Fruit fly (Drosophila melanogaster): ENCODE measurements around the gene Sgs4.
A peak's percentile ranks its signal among the peaks of the same experiment; 100 is the strongest.

The Sgs4 gene

DNA sequence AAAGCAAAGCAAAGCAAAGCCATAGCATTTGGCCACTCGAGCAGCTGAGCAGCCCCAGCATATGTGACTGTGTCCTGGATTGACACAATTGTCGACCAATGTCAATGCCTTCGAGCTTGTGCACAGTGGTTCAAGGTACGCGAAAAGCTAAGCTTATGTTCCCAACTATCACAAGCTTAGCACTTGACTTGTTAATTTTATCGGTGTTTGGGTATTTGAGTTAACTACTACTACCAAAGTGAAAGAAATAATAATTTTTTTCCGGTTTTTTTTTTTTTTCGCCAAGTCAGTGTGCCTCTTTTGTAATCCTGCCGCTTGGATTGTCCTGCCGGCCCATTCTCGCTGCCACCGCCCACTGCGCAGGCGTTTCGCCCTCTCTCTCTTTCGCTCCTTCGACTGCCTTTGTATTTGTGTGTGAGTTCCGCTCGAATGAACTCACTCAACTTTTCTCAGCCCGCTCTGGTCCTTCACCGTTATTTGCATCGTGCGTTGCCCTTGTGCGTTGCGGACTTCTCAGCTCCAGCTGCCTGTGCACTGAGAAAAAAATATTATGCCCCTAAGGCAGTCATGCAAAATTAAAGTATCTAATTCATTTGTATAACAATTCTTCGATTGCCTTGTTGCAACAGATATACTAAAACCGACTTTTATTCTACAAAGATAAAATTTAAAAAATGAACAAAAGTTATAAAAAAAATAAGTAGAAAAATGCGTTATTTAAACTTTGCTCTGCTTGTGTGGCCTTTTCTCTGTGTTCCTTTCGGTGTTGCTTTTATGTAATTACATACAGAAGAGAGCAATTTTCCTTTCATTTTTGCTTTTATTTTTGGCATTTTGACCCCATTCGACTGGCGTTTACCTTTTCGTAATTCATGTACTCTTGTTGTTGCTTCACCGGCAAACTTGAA, 43.7 kb upstream of the Sgs4 start (continued):
- TF ChIP-seq ERR (GFP tag; optimal IDR thresholded peaks at IDR 0.05): peak; percentile 61
- TF ChIP-seq CrebB (tag; optimal IDR thresholded peaks at IDR 0.05): peak; percentile 32
- peak; percentile 26 for TF ChIP-seq Deaf1 (tag; optimal IDR thresholded peaks at IDR 0.05)
- no peak for TF ChIP-seq CG15696 (tag; optimal IDR thresholded peaks at IDR 0.05)
- peak; percentile 8 for TF ChIP-seq CG9437 (GFP tag; optimal IDR thresholded peaks at IDR 0.05)
- peak; percentile 59 for TF ChIP-seq Sox102F (GFP tag; optimal IDR thresholded peaks at IDR 0.05)
- peak; percentile 45; the same call in 1 of the 2 replicates for TF ChIP-seq CG1024 (GFP tag; IDR thresholded peaks at IDR 0.05)
- TF ChIP-seq CG8388 (GFP tag; optimal IDR thresholded peaks at IDR 0.05): no peak
- TF ChIP-seq tx (GFP tag; optimal IDR thresholded peaks at IDR 0.05): peak; percentile 31
- peak; percentile 71 for TF ChIP-seq mam (GFP tag; optimal IDR thresholded peaks at IDR 0.05)
- TF ChIP-seq CG1233 (GFP tag; optimal IDR thresholded peaks at IDR 0.05): peak; percentile 49
- TF ChIP-seq ase (GFP tag; IDR thresholded peaks at IDR 0.05): peak; percentile 55; the same call in 1 of the 3 replicates
- no peak for TF ChIP-seq zen2 (GFP tag; IDR thresholded peaks at IDR 0.05; ENCODE audit: partially characterized antibody)
- TF ChIP-seq danr (GFP tag; IDR thresholded peaks at IDR 0.05): peak; percentile 25; the same call in 1 of the 2 replicates
- TF ChIP-seq Meics (GFP tag; optimal IDR thresholded peaks at IDR 0.05): peak; percentile 78
- 0 out of 2 replicates have a peak, but pooled peaks have one; percentile 33 for TF ChIP-seq peb (GFP tag; IDR thresholded peaks at IDR 0.05)
- peak; percentile 50 for TF ChIP-seq pum (GFP tag; optimal IDR thresholded peaks at IDR 0.05)
- TF ChIP-seq eyg (GFP tag; optimal IDR thresholded peaks at IDR 0.05): peak; percentile 10
- 0 out of 2 replicates have a peak, but pooled peaks have one; percentile 49 for TF ChIP-seq gt (GFP tag; IDR thresholded peaks at IDR 0.05)
- TF ChIP-seq inv (GFP tag; IDR thresholded peaks at IDR 0.05; ENCODE audit: partially characterized antibody): no peak
- peak; percentile 43 for TF ChIP-seq Chrac-16 (GFP tag; optimal IDR thresholded peaks at IDR 0.05)
- no peak for TF ChIP-seq p53 (GFP tag; optimal IDR thresholded peaks at IDR 0.05)
- TF ChIP-seq CG9817 (tag; optimal IDR thresholded peaks at IDR 0.05): peak; percentile 48
- TF ChIP-seq Bgb (GFP tag; IDR thresholded peaks at IDR 0.05; ENCODE audit: partially characterized antibody): no peak
- peak; percentile 55 for TF ChIP-seq CG30403 (GFP tag; optimal IDR thresholded peaks at IDR 0.05)
- TF ChIP-seq Gsc (GFP tag; IDR thresholded peaks at IDR 0.05): no peak
- TF ChIP-seq CG6254 (GFP tag; optimal IDR thresholded peaks at IDR 0.05): peak; percentile 32
- peak; percentile 39 for TF ChIP-seq CG12942 (GFP tag; optimal IDR thresholded peaks at IDR 0.05)
- TF ChIP-seq seq (GFP tag; IDR thresholded peaks at IDR 0.05): peak; percentile 76
- TF ChIP-seq Drgx (GFP tag; IDR thresholded peaks at IDR 0.05): peak; percentile 53
- no peak for TF ChIP-seq exex (tag; optimal IDR thresholded peaks at IDR 0.05)
- TF ChIP-seq ranshi (GFP tag; IDR thresholded peaks at IDR 0.05): peak; percentile 72
- no peak for TF ChIP-seq rib (GFP tag; IDR thresholded peaks at IDR 0.05)
- TF ChIP-seq CG12744 (GFP tag; optimal IDR thresholded peaks at IDR 0.05): peak; percentile 38
- no peak for TF ChIP-seq CG15479 (GFP tag; optimal IDR thresholded peaks at IDR 0.05)
- no peak for TF ChIP-seq cad (GFP tag; optimal IDR thresholded peaks at IDR 0.05)
- TF ChIP-seq E2f1 (GFP tag; IDR thresholded peaks at IDR 0.05): peak; percentile 73
- TF ChIP-seq unpg (GFP tag; optimal IDR thresholded peaks at IDR 0.05): peak; percentile 55
- peak; percentile 14 for TF ChIP-seq CG8281 (tag; optimal IDR thresholded peaks at IDR 0.05)
- no peak for TF ChIP-seq CG6791 (GFP tag; IDR thresholded peaks at IDR 0.05; ENCODE audit: partially characterized antibody)
- no peak for TF ChIP-seq gfzf (GFP tag; optimal IDR thresholded peaks at IDR 0.05)
- TF ChIP-seq corto (GFP tag; optimal IDR thresholded peaks at IDR 0.05): no peak
- no peak for TF ChIP-seq mld (GFP tag; IDR thresholded peaks at IDR 0.05; ENCODE audit: partially characterized antibody)
- TF ChIP-seq Abd-B (GFP tag; optimal IDR thresholded peaks at IDR 0.05): no peak
- TF ChIP-seq CG4617 (GFP tag; optimal IDR thresholded peaks at IDR 0.05; ENCODE audit: borderline replicate concordance): no peak
- no peak for TF ChIP-seq Tbp (GFP tag; optimal IDR thresholded peaks at IDR 0.05)
- no peak for TF ChIP-seq pita (GFP tag; optimal IDR thresholded peaks at IDR 0.05)
- TF ChIP-seq CG6272 (GFP tag; IDR thresholded peaks at IDR 0.05): peak; percentile 36; the same call in 1 of the 2 replicates

All from whole organism, embryonic.